Worm (Caenorhabditis elegans): ENCODE data around the gene fbxb-74.

DNA sequence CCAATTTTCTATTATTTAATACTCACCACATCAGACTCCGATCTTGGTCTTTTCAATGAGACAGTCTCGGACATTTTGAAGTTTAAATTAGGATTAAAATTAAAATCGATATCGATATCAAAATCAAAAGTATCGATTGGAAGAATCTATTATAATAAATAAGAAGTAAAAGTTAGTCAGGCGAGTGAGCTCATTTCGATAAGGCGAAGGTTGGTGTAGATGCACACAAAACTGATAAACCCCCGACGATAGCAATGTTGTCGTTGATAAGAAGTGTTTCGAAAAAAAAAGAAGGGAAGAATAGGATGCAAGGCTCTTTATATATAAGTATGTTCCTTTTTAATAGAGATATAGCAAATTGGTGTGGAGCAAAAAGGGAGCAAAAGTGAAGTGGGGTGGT, 43.4 kb upstream of the fbxb-74 start, which contains the start of gene M01H9.4:
- TF ChIP-seq hlh-4 (tag; optimal IDR thresholded peaks at IDR 0.05): no peak
- TF ChIP-seq fkh-10 (GFP tag; optimal IDR thresholded peaks at IDR 0.05): no peak
- TF ChIP-seq elt-2 (tag; optimal IDR thresholded peaks at IDR 0.05): peak; percentile 92
- no peak for TF ChIP-seq hpl-2 (GFP tag; optimal IDR thresholded peaks at IDR 0.05)

All from whole organism, L1 larva.